Fruit fly (Drosophila melanogaster): ENCODE results near the gene CG6933.

Gene CG6933

DNA sequence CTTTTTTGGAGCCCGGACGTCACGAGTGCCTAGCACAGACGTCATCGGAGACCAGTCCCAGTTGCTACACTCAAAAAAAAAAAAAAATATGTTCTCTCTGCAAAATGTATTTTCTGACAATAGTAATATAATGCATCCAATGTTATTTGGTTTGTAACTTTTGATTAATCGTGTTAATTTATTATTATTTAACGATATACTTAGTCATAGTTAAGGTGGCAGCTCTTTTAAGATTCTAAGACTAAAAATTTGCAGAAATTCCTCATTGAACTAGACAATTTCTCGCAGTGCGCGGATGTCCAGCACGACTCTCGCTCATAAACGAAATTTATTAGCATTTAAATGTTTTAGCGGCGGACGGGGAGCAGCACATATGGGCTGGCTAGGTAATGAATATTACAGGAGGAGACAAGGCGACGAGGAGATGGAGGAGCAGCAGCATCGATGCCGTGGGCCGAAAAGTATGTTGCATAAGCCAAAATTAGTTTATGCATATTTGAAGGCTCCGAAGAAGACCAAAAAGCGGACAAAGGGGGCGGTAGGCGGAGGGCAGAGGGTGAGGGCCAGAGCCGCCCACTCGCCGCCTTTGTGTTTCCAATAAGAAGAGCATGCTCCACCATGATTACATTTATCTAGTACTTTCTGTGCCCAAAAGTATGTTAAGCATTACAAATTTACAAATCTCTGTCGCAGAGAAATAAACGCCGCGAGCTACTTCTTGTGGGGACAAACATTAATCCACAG lies 36.7 kb downstream of the CG6933 start:
- TF ChIP-seq psq (optimal IDR thresholded peaks at IDR 0.05) = no peak
- no peak for TF ChIP-seq CG8478 (optimal IDR thresholded peaks at IDR 0.05)
- no peak for TF ChIP-seq pan (optimal IDR thresholded peaks at IDR 0.05)
- no peak for TF ChIP-seq usp (GFP tag; optimal IDR thresholded peaks at IDR 0.05)
- TF ChIP-seq Dll (optimal IDR thresholded peaks at IDR 0.05) = no peak
- TF ChIP-seq EcR (GFP tag; optimal IDR thresholded peaks at IDR 0.05) = no peak

DNA sequence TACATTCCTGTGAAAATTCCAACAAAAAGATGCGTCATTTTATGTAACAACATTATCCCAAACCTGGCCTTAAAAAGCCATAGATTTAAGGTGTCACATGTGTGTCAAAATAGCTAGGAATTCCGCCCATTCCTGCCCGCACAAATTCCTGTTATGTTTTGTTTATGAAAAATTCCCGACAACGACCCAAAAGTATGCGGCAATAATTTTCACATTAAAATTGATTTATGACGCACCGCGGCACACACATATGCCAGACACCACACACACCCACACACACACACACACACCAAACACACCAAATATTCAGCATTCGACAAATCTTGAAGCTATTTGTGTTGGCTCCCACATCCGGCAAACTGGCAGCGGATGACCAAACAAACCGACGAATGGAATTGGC lies 37.4 kb downstream of the CG6933 start:
- TF ChIP-seq EcR (GFP tag; optimal IDR thresholded peaks at IDR 0.05) (no peak), pan (optimal IDR thresholded peaks at IDR 0.05) (no peak)

- TF ChIP-seq usp (GFP tag; optimal IDR thresholded peaks at IDR 0.05) (no peak), EcR (GFP tag; optimal IDR thresholded peaks at IDR 0.05) (no peak), pan (optimal IDR thresholded peaks at IDR 0.05) (no peak), Dll (optimal IDR thresholded peaks at IDR 0.05) (no peak), CG8478 (optimal IDR thresholded peaks at IDR 0.05) (no peak), psq (optimal IDR thresholded peaks at IDR 0.05) (no peak)
Observed at dm6 chr3L:20178101-20178500, 42.1 kb downstream of the CG6933 start.

DNA sequence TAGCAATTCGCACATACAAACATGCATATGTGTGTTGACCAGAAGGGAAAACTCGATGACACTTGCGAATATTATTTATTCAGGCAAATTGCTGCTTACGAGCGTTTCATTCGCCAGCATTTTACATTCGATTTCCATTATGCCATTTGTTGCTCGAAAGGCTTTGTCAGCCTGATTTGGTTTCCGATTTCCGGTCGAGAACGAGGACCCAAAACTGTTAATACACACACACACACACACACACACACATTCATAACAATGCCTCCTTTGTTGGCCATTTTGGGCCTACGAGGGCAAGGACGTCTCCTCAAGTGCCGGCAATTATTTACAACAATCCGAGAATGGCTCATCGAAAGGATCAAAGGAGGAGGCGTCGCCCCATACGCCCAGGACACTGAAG lies 42.5 kb downstream of the CG6933 start:
- TF ChIP-seq Dll (optimal IDR thresholded peaks at IDR 0.05) = no peak
- TF ChIP-seq EcR (GFP tag; optimal IDR thresholded peaks at IDR 0.05) = no peak
- TF ChIP-seq pan (optimal IDR thresholded peaks at IDR 0.05) = no peak
- no peak for TF ChIP-seq psq (optimal IDR thresholded peaks at IDR 0.05)
- TF ChIP-seq usp (GFP tag; optimal IDR thresholded peaks at IDR 0.05) = no peak
- no peak for TF ChIP-seq CG8478 (optimal IDR thresholded peaks at IDR 0.05)

Data from whole organism.